Fruit fly (Drosophila melanogaster) whole organism, embryonic: ENCODE data around the gene Mrtf.

Experiments used
- Ada2b ChIP-seq: fragments of 200-800 bp; sonication (Bioruptor generic); IDR thresholded peaks from 2 replicates; pipeline ENCODE4 v1.3.6; 2022; ENCODE audit warnings: missing biosample characterization, missing genetic modification characterization
- BtbVII ChIP-seq: fragments of 200-800 bp; sonication (Bioruptor generic); optimal IDR thresholded peaks from 3 replicates; lab custom pipeline; 2017; ENCODE audit warnings: missing biosample characterization, mild to moderate bottlenecking, missing genetic modification characterization
- C15 ChIP-seq: fragments of 200-800 bp; sonication (Bioruptor generic); IDR thresholded peaks from 3 replicates; pipeline ENCODE4 v1.3.6; 2022; ENCODE audit warnings: missing biosample characterization, missing genetic modification characterization
- CG10366 ChIP-seq: fragments of 200-800 bp; sonication (Bioruptor generic); IDR thresholded peaks from 2 replicates; pipeline ENCODE4 v1.3.6; 2022; ENCODE audit warnings: missing biosample characterization, missing genetic modification characterization
- CG10979 ChIP-seq: fragments of 200-800 bp; sonication (Bioruptor generic); optimal IDR thresholded peaks from 2 replicates; lab custom pipeline; 2018; ENCODE audit warnings: missing biosample characterization, mild to moderate bottlenecking, missing genetic modification characterization, moderate library complexity
- CG11456 ChIP-seq: fragments of 200-800 bp; sonication (Bioruptor generic); IDR thresholded peaks from 3 replicates; pipeline ENCODE4 v1.3.6; 2022; ENCODE audit warnings: missing biosample characterization, missing genetic modification characterization
- CG11560 ChIP-seq: fragments of 200-800 bp; sonication (Bioruptor generic); IDR thresholded peaks from 3 replicates; pipeline ENCODE4 v1.3.6; 2022; ENCODE audit warnings: missing biosample characterization, missing genetic modification characterization
- CG12155 ChIP-seq: fragments of 200-800 bp; sonication (Bioruptor generic); optimal IDR thresholded peaks from 3 replicates; lab custom pipeline; 2016; ENCODE audit warnings: missing biosample characterization, missing genetic modification characterization
- CG12299 ChIP-seq: fragments of 200-800 bp; sonication (Bioruptor generic); optimal IDR thresholded peaks from 2 replicates; lab custom pipeline; 2018; ENCODE audit warnings: missing biosample characterization, mild to moderate bottlenecking, missing genetic modification characterization
- CG13296 ChIP-seq: fragments of 200-800 bp; sonication (Bioruptor generic); optimal IDR thresholded peaks from 3 replicates; lab custom pipeline; 2018; ENCODE audit warnings: missing biosample characterization, mild to moderate bottlenecking, missing genetic modification characterization
- CG13624 ChIP-seq: fragments of 200-800 bp; sonication (Bioruptor generic); optimal IDR thresholded peaks from 2 replicates; lab custom pipeline; 2016; ENCODE audit warnings: missing biosample characterization, missing genetic modification characterization
- CG17186 ChIP-seq: fragments of 200-800 bp; sonication (Bioruptor generic); optimal IDR thresholded peaks from 3 replicates; lab custom pipeline; 2017; ENCODE audit warnings: missing biosample characterization, missing genetic modification reagents, missing genetic modification characterization
- CG17568 ChIP-seq: fragments of 200-800 bp; sonication (Bioruptor generic); optimal IDR thresholded peaks from 2 replicates; lab custom pipeline; 2018; ENCODE audit warnings: missing biosample characterization, mild to moderate bottlenecking, missing genetic modification characterization, moderate library complexity
- CG1792 ChIP-seq: fragments of 200-800 bp; sonication (Bioruptor generic); optimal IDR thresholded peaks from 2 replicates; lab custom pipeline; 2016; ENCODE audit warnings: missing biosample characterization, missing genetic modification characterization
- CG1832 ChIP-seq: fragments of 200-800 bp; sonication (Bioruptor generic); optimal IDR thresholded peaks from 2 replicates; lab custom pipeline; 2017; ENCODE audit warnings: missing biosample characterization, mild to moderate bottlenecking, missing genetic modification characterization, inconsistent platforms
- CG2202 ChIP-seq: fragments of 200-800 bp; sonication (Bioruptor generic); optimal IDR thresholded peaks from 2 replicates; lab custom pipeline; 2018; ENCODE audit warnings: missing biosample characterization, mild to moderate bottlenecking, missing genetic modification characterization
- CG31388 ChIP-seq: fragments of 200-800 bp; sonication (Bioruptor generic); optimal IDR thresholded peaks from 2 replicates; lab custom pipeline; 2016; ENCODE audit warnings: missing biosample characterization, missing genetic modification characterization
- CG32532 ChIP-seq: fragments of 200-800 bp; sonication (Bioruptor generic); IDR thresholded peaks from 2 replicates; pipeline ENCODE4 v1.3.6; 2022; ENCODE audit warnings: missing biosample characterization, missing genetic modification characterization
- CG34224 ChIP-seq: fragments of 200-800 bp; sonication (Bioruptor generic); IDR thresholded peaks from 3 replicates; pipeline ENCODE4 v1.3.6; 2022; ENCODE audit warnings: missing biosample characterization, missing genetic modification characterization; ENCODE audit not compliant: partially characterized antibody
- CG4328 ChIP-seq: fragments of 200-800 bp; sonication (Bioruptor generic); optimal IDR thresholded peaks from 3 replicates; lab custom pipeline; 2017; ENCODE audit warnings: missing biosample characterization, missing genetic modification reagents, missing genetic modification characterization
- CG43689 ChIP-seq: fragments of 200-800 bp; sonication (Bioruptor generic); IDR thresholded peaks from 2 replicates; pipeline ENCODE4 v1.3.6; 2022; ENCODE audit warnings: missing biosample characterization, missing genetic modification characterization
- CG4730 ChIP-seq: fragments of 200-800 bp; sonication (Bioruptor generic); IDR thresholded peaks from 2 replicates; pipeline ENCODE4 v1.3.6; 2022; ENCODE audit warnings: missing biosample characterization, missing genetic modification characterization
- CG4820 ChIP-seq: fragments of 200-800 bp; sonication (Bioruptor generic); optimal IDR thresholded peaks from 3 replicates; lab custom pipeline; 2016; ENCODE audit warnings: missing biosample characterization, missing genetic modification characterization
- CG4854 ChIP-seq: fragments of 200-800 bp; sonication (Bioruptor generic); optimal IDR thresholded peaks from 2 replicates; lab custom pipeline; 2016; ENCODE audit warnings: missing biosample characterization, missing genetic modification characterization, inconsistent platforms
- CG5180 ChIP-seq: fragments of 200-800 bp; sonication (Bioruptor generic); optimal IDR thresholded peaks from 3 replicates; lab custom pipeline; 2017; ENCODE audit warnings: missing biosample characterization, missing genetic modification characterization, mild to moderate bottlenecking, moderate library complexity, missing genetic modification reagents
- CG7556 ChIP-seq: fragments of 200-800 bp; sonication (Bioruptor generic); optimal IDR thresholded peaks from 2 replicates; lab custom pipeline; 2017; ENCODE audit warnings: missing biosample characterization, mild to moderate bottlenecking, missing genetic modification characterization
- CG8388 ChIP-seq: fragments of 200-800 bp; sonication (Bioruptor generic); optimal IDR thresholded peaks from 2 replicates; lab custom pipeline; 2019; ENCODE audit warnings: missing biosample characterization, mild to moderate bottlenecking, missing genetic modification characterization, moderate library complexity
- CG8478 ChIP-seq: fragments of >200 bp; optimal IDR thresholded peaks from 2 replicates; lab custom pipeline; 2018
- CG8924 ChIP-seq: fragments of 200-800 bp; optimal IDR thresholded peaks from 3 replicates; lab custom pipeline; 2019; ENCODE audit warnings: missing biosample characterization, mild to moderate bottlenecking, missing genetic modification characterization, moderate library complexity
- Dad ChIP-seq: fragments of 200-800 bp; sonication (Bioruptor generic); optimal IDR thresholded peaks from 3 replicates; lab custom pipeline; 2016; ENCODE audit warnings: missing biosample characterization, missing genetic modification characterization
- Dfd ChIP-seq, 2 experiments: fragments of >200 bp; optimal IDR thresholded peaks; 2 replicates each; lab custom pipeline; 2017; ENCODE audit warnings: missing biosample characterization in 2 of 2, missing genetic modification characterization in 2 of 2
- E2f1 ChIP-seq: fragments of 200-800 bp; sonication (Bioruptor generic); IDR thresholded peaks from 2 replicates; pipeline ENCODE4 v1.3.6; 2022; ENCODE audit warnings: missing biosample characterization, missing genetic modification characterization
- Hand ChIP-seq: fragments of 200-800 bp; sonication (Bioruptor generic); optimal IDR thresholded peaks from 2 replicates; lab custom pipeline; 2017; ENCODE audit warnings: mild to moderate bottlenecking, missing biosample characterization, missing genetic modification reagents, missing genetic modification characterization
- Jarid2 ChIP-seq: fragments of 200-800 bp; sonication (Bioruptor generic); optimal IDR thresholded peaks from 3 replicates; lab custom pipeline; 2017; ENCODE audit warnings: mild to moderate bottlenecking, missing biosample characterization, missing genetic modification reagents, missing genetic modification characterization
- Lpt ChIP-seq: fragments of >200 bp; optimal IDR thresholded peaks from 2 replicates; lab custom pipeline; 2018; ENCODE audit warnings: missing biosample characterization, missing genetic modification characterization
- MBD-R2 ChIP-seq: fragments of 200-800 bp; sonication (Bioruptor generic); IDR thresholded peaks from 2 replicates; pipeline ENCODE4 v1.3.6; 2022; ENCODE audit warnings: missing biosample characterization, missing genetic modification characterization
- ap ChIP-seq: fragments of 200-800 bp; sonication (Bioruptor generic); IDR thresholded peaks from 2 replicates; pipeline ENCODE4 v1.3.6; 2022; ENCODE audit warnings: missing biosample characterization, missing genetic modification characterization
- caup ChIP-seq: fragments of 200-800 bp; sonication (Bioruptor generic); optimal IDR thresholded peaks from 3 replicates; lab custom pipeline; 2017; ENCODE audit warnings: missing biosample characterization, mild to moderate bottlenecking, missing genetic modification characterization, moderate library complexity; ENCODE audit not compliant: severe bottlenecking
- corto ChIP-seq: fragments of 200-800 bp; sonication (Bioruptor generic); optimal IDR thresholded peaks from 2 replicates; lab custom pipeline; 2016; ENCODE audit warnings: missing biosample characterization, mild to moderate bottlenecking, missing genetic modification characterization, moderate library complexity
- dati ChIP-seq: fragments of 200-800 bp; sonication (Bioruptor generic); IDR thresholded peaks from 2 replicates; pipeline ENCODE4 v1.3.6; 2022; ENCODE audit warnings: missing biosample characterization, missing genetic modification characterization
- exex ChIP-seq: fragments of 200-800 bp; sonication (Bioruptor generic); optimal IDR thresholded peaks from 4 replicates; lab custom pipeline; 2018; ENCODE audit warnings: missing biosample characterization, mild to moderate bottlenecking, missing genetic modification characterization, moderate library complexity
- gem ChIP-seq: fragments of 200-800 bp; sonication (Bioruptor generic); optimal IDR thresholded peaks from 2 replicates; lab custom pipeline; 2019; ENCODE audit warnings: missing biosample characterization, mild to moderate bottlenecking, missing genetic modification characterization, moderate library complexity
- ind ChIP-seq: fragments of 200-800 bp; sonication (Bioruptor generic); optimal IDR thresholded peaks from 3 replicates; lab custom pipeline; 2016; ENCODE audit warnings: missing biosample characterization, missing genetic modification characterization
- jing ChIP-seq: fragments of 200-800 bp; sonication (Bioruptor generic); optimal IDR thresholded peaks from 2 replicates; lab custom pipeline; 2018; ENCODE audit warnings: missing biosample characterization, mild to moderate bottlenecking, missing genetic modification characterization
- knrl ChIP-seq: fragments of 200-800 bp; sonication (Bioruptor generic); IDR thresholded peaks from 3 replicates; pipeline ENCODE4 v1.3.6; 2022; ENCODE audit warnings: missing biosample characterization, missing genetic modification characterization; ENCODE audit not compliant: partially characterized antibody
- lmd ChIP-seq: fragments of 200-800 bp; sonication (Bioruptor generic); IDR thresholded peaks from 2 replicates; pipeline ENCODE4 v1.3.6; 2022; ENCODE audit warnings: missing biosample characterization, missing genetic modification characterization
- nerfin-1 ChIP-seq: fragments of 200-800 bp; sonication (Bioruptor generic); optimal IDR thresholded peaks from 3 replicates; lab custom pipeline; 2019; ENCODE audit warnings: missing biosample characterization, mild to moderate bottlenecking, missing genetic modification characterization, moderate library complexity
- psq ChIP-seq: fragments of 200-800 bp; sonication (Bioruptor generic); optimal IDR thresholded peaks from 2 replicates; lab custom pipeline; 2017; ENCODE audit warnings: missing biosample characterization, missing genetic modification characterization
- run ChIP-seq: fragments of 200-800 bp; sonication (Bioruptor generic); optimal IDR thresholded peaks from 3 replicates; lab custom pipeline; 2018; ENCODE audit warnings: missing biosample characterization, mild to moderate bottlenecking, missing genetic modification characterization
- trem ChIP-seq: fragments of 200-800 bp; optimal IDR thresholded peaks from 3 replicates; lab custom pipeline; 2019; ENCODE audit warnings: missing biosample characterization, mild to moderate bottlenecking, missing genetic modification characterization, moderate library complexity
- trh ChIP-seq: fragments of 200-800 bp; sonication (Bioruptor generic); optimal IDR thresholded peaks from 2 replicates; lab custom pipeline; 2016; ENCODE audit warnings: missing biosample characterization, missing genetic modification characterization
- yki ChIP-seq: fragments of >200 bp; optimal IDR thresholded peaks from 3 replicates; lab custom pipeline; 2018

Mrtf gene

dm6 chr3L:2727023-2727422, 39.3 kb downstream of the Mrtf start (continued):
- TF ChIP-seq CG17568, result no peak
- no peak for TF ChIP-seq Lpt (GFP tag; lab: Kevin White, UChicago)
- TF ChIP-seq jing (GFP tag; lab: Kevin White, UChicago), result no peak
- no peak for TF ChIP-seq CG4820
- peak; percentile 64 for TF ChIP-seq Ada2b
- peak; percentile 74 for TF ChIP-seq E2f1
- TF ChIP-seq CG7556 (GFP tag; lab: Kevin White, UChicago), result no peak
- TF ChIP-seq nerfin-1, result no peak
- TF ChIP-seq CG17186, result no peak
- no peak for TF ChIP-seq CG13296
- peak; percentile 63; the same call in 1 of the 2 replicates for TF ChIP-seq CG10366 (GFP tag; lab: Robert Waterston, UW)
- no peak for TF ChIP-seq knrl
- TF ChIP-seq yki (lab: Kevin White, UChicago), result no peak
- TF ChIP-seq gem (tag; lab: Kevin White, UChicago), result peak; percentile 59
- no peak for TF ChIP-seq CG10979 (tag; lab: Kevin White, UChicago)
- peak; percentile 13 for TF ChIP-seq caup (GFP tag; lab: Kevin White, UChicago)
- peak; percentile 8 for TF ChIP-seq CG12155
- TF ChIP-seq CG34224, result no peak
- TF ChIP-seq dati (GFP tag; lab: Robert Waterston, UW), result no peak
- no peak for TF ChIP-seq CG8924 (tag; lab: Kevin White, UChicago)
- no peak for TF ChIP-seq run (tag; lab: Kevin White, UChicago)
- no peak for TF ChIP-seq CG31388 (GFP tag; lab: Kevin White, UChicago)
- TF ChIP-seq CG12299 (tag; lab: Kevin White, UChicago), result no peak
- TF ChIP-seq CG8478 (lab: Kevin White, UChicago), result no peak
- no peak for TF ChIP-seq trem (tag; lab: Kevin White, UChicago)
- no peak for TF ChIP-seq Dfd (GFP tag; optimal IDR thresholded peaks at IDR 0.05; lab: Kevin White, UChicago)
- peak; percentile 21; the same call in 1 of the 2 replicates for TF ChIP-seq CG43689 (GFP tag; lab: Robert Waterston, UW)
- TF ChIP-seq lmd, result peak; percentile 75
- no peak for TF ChIP-seq CG8388 (GFP tag; lab: Kevin White, UChicago)
- TF ChIP-seq trh (GFP tag; lab: Kevin White, UChicago), result no peak
- TF ChIP-seq exex, result no peak
- TF ChIP-seq CG4328, result no peak
- TF ChIP-seq MBD-R2 (GFP tag; lab: Robert Waterston, UW), result peak; percentile 31; the same call in 1 of the 2 replicates
- TF ChIP-seq CG1792 (GFP tag; lab: Kevin White, UChicago), result no peak
- no peak for TF ChIP-seq CG5180
- TF ChIP-seq BtbVII, result no peak
- peak; percentile 81 for TF ChIP-seq CG32532 (GFP tag; lab: Robert Waterston, UW)
- no peak for TF ChIP-seq ind (GFP tag; lab: Kevin White, UChicago)
- TF ChIP-seq ap (GFP tag; lab: Robert Waterston, UW), result peak; percentile 56
- peak; percentile 37; the same call in 1 of the 2 replicates for TF ChIP-seq CG4730 (GFP tag; lab: Robert Waterston, UW)
- no peak for TF ChIP-seq corto (GFP tag; lab: Kevin White, UChicago)
- no peak for TF ChIP-seq Jarid2 (GFP tag; lab: Kevin White, UChicago)
- TF ChIP-seq psq, result no peak
- no peak for TF ChIP-seq CG11560
- peak; percentile 56; the same call in 1 of the 3 replicates for TF ChIP-seq C15 (GFP tag; lab: Robert Waterston, UW)
- no peak for TF ChIP-seq CG4854 (GFP tag; lab: Kevin White, UChicago)
- no peak for TF ChIP-seq Hand (GFP tag; lab: Kevin White, UChicago)
- TF ChIP-seq CG2202 (tag; lab: Kevin White, UChicago), result no peak
- TF ChIP-seq CG11456, result peak; percentile 74; the same call in 2 of the 3 replicates
- no peak for TF ChIP-seq Dad (GFP tag; lab: Kevin White, UChicago)
- TF ChIP-seq CG1832 (GFP tag; lab: Kevin White, UChicago), result no peak
- TF ChIP-seq CG13624 (GFP tag; lab: Kevin White, UChicago), result no peak
